Worm (Caenorhabditis elegans) whole organism, young adult: Measurements from ENCODE around the gene F45E12.6.
A peak's percentile ranks its signal among the peaks of the same experiment; 100 is the strongest.

Experiments
- B0261.1 ChIP-seq: sonication (generic microtip); optimal IDR thresholded peaks from 2 replicates; lab custom pipeline; 2016; ENCODE audit warnings: mild to moderate bottlenecking, missing genetic modification characterization, moderate library complexity, missing compliant biosample characterization
- C06A6.2 ChIP-seq: fragments of 200-800 bp; sonication (Bioruptor generic); conservative IDR thresholded peaks from 2 replicates; pipeline ENCODE4 v1.3.6; 2022; ENCODE audit warnings: missing genetic modification characterization, missing compliant biosample characterization
- F39B2.1 ChIP-seq: fragments of 200-800 bp; sonication (Bioruptor generic); IDR thresholded peaks from 2 replicates; pipeline ENCODE4 v1.3.6; 2022; ENCODE audit warnings: missing genetic modification reagents, missing genetic modification characterization, missing compliant biosample characterization
- K12H6.12 ChIP-seq: fragments of 200-800 bp; sonication (Bioruptor generic); optimal IDR thresholded peaks from 2 replicates; lab custom pipeline; 2018; ENCODE audit warnings: mild to moderate bottlenecking, missing genetic modification characterization, missing compliant biosample characterization
- T07F8.4 ChIP-seq: sonication (generic microtip); optimal IDR thresholded peaks from 2 replicates; lab custom pipeline; 2016; ENCODE audit warnings: mild to moderate bottlenecking, missing genetic modification characterization, moderate library complexity, missing compliant biosample characterization
- T26A5.8 ChIP-seq: sonication (generic microtip); optimal IDR thresholded peaks from 2 replicates; lab custom pipeline; 2016; ENCODE audit warnings: missing genetic modification characterization, missing compliant biosample characterization
- Y53F4B.3 ChIP-seq: fragments of 200-800 bp; sonication (Bioruptor generic); IDR thresholded peaks from 2 replicates; pipeline ENCODE4 v1.3.6; 2022; ENCODE audit warnings: missing genetic modification reagents, missing genetic modification characterization, missing compliant biosample characterization
- Y79H2A.3 ChIP-seq: fragments of 200-800 bp; sonication (Bioruptor generic); conservative IDR thresholded peaks from 2 replicates; pipeline ENCODE4 v1.3.6; 2022; ENCODE audit warnings: missing genetic modification reagents, missing genetic modification characterization, missing compliant biosample characterization
- ZK185.1 ChIP-seq: sonication (generic microtip); optimal IDR thresholded peaks from 2 replicates; lab custom pipeline; 2016; ENCODE audit warnings: mild to moderate bottlenecking, missing genetic modification characterization, missing compliant biosample characterization; ENCODE audit not compliant: poor library complexity, severe bottlenecking
- atf-7 ChIP-seq: sonication (generic microtip); optimal IDR thresholded peaks from 2 replicates; lab custom pipeline; 2017; ENCODE audit warnings: mild to moderate bottlenecking, missing genetic modification characterization, missing compliant biosample characterization
- ccch-3 ChIP-seq: fragments of 200-800 bp; sonication (Bioruptor generic); optimal IDR thresholded peaks from 2 replicates; lab custom pipeline; 2018; ENCODE audit warnings: mild to moderate bottlenecking, missing genetic modification characterization, missing compliant biosample characterization
- cebp-1 ChIP-seq, 2 experiments: fragments of 200-800 bp in 1 of 2; sonication (Bioruptor generic) in 1 of 2; sonication (generic microtip) in 1 of 2; IDR thresholded peaks in 1 of 2; optimal IDR thresholded peaks in 1 of 2; 2 replicates each; pipeline versions ENCODE4 v1.3.6 to Lab custom; 2017 to 2022; ENCODE audit warnings: missing compliant biosample characterization in 2 of 2, missing genetic modification characterization in 2 of 2, mild to moderate bottlenecking in 1 of 2, missing genetic modification reagents in 1 of 2, moderate library complexity in 1 of 2
- cebp-2 ChIP-seq: fragments of 200-800 bp; sonication (Bioruptor generic); IDR thresholded peaks from 2 replicates; pipeline ENCODE4 v1.3.6; 2022; ENCODE audit warnings: missing genetic modification characterization, missing compliant biosample characterization
- ceh-91 ChIP-seq: fragments of 200-800 bp; sonication (Bioruptor generic); IDR thresholded peaks from 2 replicates; pipeline ENCODE4 v1.3.6; 2022; ENCODE audit warnings: missing genetic modification reagents, missing genetic modification characterization, missing compliant biosample characterization
- chd-7 ChIP-seq: sonication (generic microtip); optimal IDR thresholded peaks from 2 replicates; lab custom pipeline; 2016; ENCODE audit warnings: mild to moderate bottlenecking, missing genetic modification characterization, moderate library complexity, missing compliant biosample characterization
- dpl-1 ChIP-seq: fragments of 150-350 bp; optimal IDR thresholded peaks from 2 replicates; lab custom pipeline; 2014; ENCODE audit warnings: missing biosample characterization, missing genetic modification reagents, missing genetic modification characterization
- efl-1 ChIP-seq: fragments of 150-350 bp; optimal IDR thresholded peaks from 2 replicates; lab custom pipeline; 2014; ENCODE audit warnings: missing biosample characterization, missing genetic modification reagents, missing genetic modification characterization
- egl-18 ChIP-seq: fragments of 200-800 bp; sonication (Bioruptor generic); IDR thresholded peaks from 2 replicates; pipeline ENCODE4 v1.3.6; 2022; ENCODE audit warnings: missing genetic modification reagents, missing genetic modification characterization, missing compliant biosample characterization
- egrh-3 ChIP-seq: fragments of 200-800 bp; sonication (Bioruptor generic); IDR thresholded peaks from 2 replicates; pipeline ENCODE4 v1.3.6; 2022; ENCODE audit warnings: missing genetic modification reagents, missing genetic modification characterization, missing compliant biosample characterization
- hlh-12 ChIP-seq: sonication (generic microtip); optimal IDR thresholded peaks from 2 replicates; lab custom pipeline; 2016; ENCODE audit warnings: missing genetic modification characterization, missing compliant biosample characterization
- hmg-20 ChIP-seq: fragments of 200-800 bp; sonication (Bioruptor generic); IDR thresholded peaks from 2 replicates; pipeline ENCODE4 v1.3.6; 2022; ENCODE audit warnings: missing genetic modification reagents, missing genetic modification characterization, missing compliant biosample characterization
- hsf-1 ChIP-seq: fragments of 200-800 bp; sonication (Bioruptor generic); IDR thresholded peaks from 2 replicates; pipeline ENCODE4 v1.3.6; 2022; ENCODE audit warnings: missing genetic modification reagents, missing genetic modification characterization, missing compliant biosample characterization
- lag-1 ChIP-seq: fragments of 200-800 bp; sonication (Bioruptor generic); IDR thresholded peaks from 2 replicates; pipeline ENCODE4 v1.3.6; 2022; ENCODE audit warnings: missing genetic modification reagents, missing genetic modification characterization, missing compliant biosample characterization
- let-526 ChIP-seq: fragments of 200-800 bp; sonication (Bioruptor generic); IDR thresholded peaks from 2 replicates; pipeline ENCODE4 v1.3.6; 2022; ENCODE audit warnings: missing genetic modification reagents, missing genetic modification characterization, missing compliant biosample characterization
- let-607 ChIP-seq, 2 experiments: fragments of 200-800 bp in 1 of 2; sonication (Bioruptor generic) in 1 of 2; sonication (generic microtip) in 1 of 2; optimal IDR thresholded peaks; 2 replicates each; lab custom pipeline; 2016 to 2018; ENCODE audit warnings: mild to moderate bottlenecking in 2 of 2, missing compliant biosample characterization in 2 of 2, missing genetic modification characterization in 2 of 2, moderate library complexity in 2 of 2, missing genotype in 1 of 2
- lin-26 ChIP-seq: fragments of 200-800 bp; sonication (Bioruptor generic); IDR thresholded peaks from 2 replicates; pipeline ENCODE4 v1.3.6; 2022; ENCODE audit warnings: missing genetic modification reagents, missing genetic modification characterization, missing compliant biosample characterization
- madf-10 ChIP-seq: sonication (generic microtip); optimal IDR thresholded peaks from 2 replicates; lab custom pipeline; 2016; ENCODE audit warnings: mild to moderate bottlenecking, missing genetic modification characterization, missing compliant biosample characterization
- madf-6 ChIP-seq: fragments of 200-800 bp; sonication (Bioruptor generic); IDR thresholded peaks from 2 replicates; pipeline ENCODE4 v1.3.6; 2022; ENCODE audit warnings: missing genetic modification reagents, missing genetic modification characterization, missing compliant biosample characterization
- madf-8 ChIP-seq: fragments of 200-800 bp; sonication (Bioruptor generic); conservative IDR thresholded peaks from 2 replicates; pipeline ENCODE4 v1.3.6; 2022; ENCODE audit warnings: missing genetic modification reagents, missing genetic modification characterization, missing compliant biosample characterization
- nfya-1 ChIP-seq: sonication (generic microtip); optimal IDR thresholded peaks from 2 replicates; lab custom pipeline; 2017; ENCODE audit warnings: antibody characterized with exemption, missing compliant biosample characterization, missing genetic modification characterization, borderline replicate concordance; ENCODE audit not compliant: insufficient read depth
- nfya-2 ChIP-seq: fragments of 200-800 bp; sonication (Bioruptor generic); IDR thresholded peaks from 2 replicates; pipeline ENCODE4 v1.3.6; 2022; ENCODE audit warnings: missing genetic modification reagents, missing genetic modification characterization, missing compliant biosample characterization
- nfyb-1 ChIP-seq: fragments of 200-800 bp; sonication (Bioruptor generic); IDR thresholded peaks from 2 replicates; pipeline ENCODE4 v1.3.6; 2022; ENCODE audit warnings: missing genetic modification reagents, missing genetic modification characterization, missing compliant biosample characterization
- nhr-90 ChIP-seq: sonication (generic microtip); optimal IDR thresholded peaks from 2 replicates; lab custom pipeline; 2016; ENCODE audit warnings: missing genotype, mild to moderate bottlenecking, missing genetic modification characterization, missing compliant biosample characterization
- pha-4 ChIP-seq: fragments of 150-350 bp; sonication (generic microtip); optimal IDR thresholded peaks from 2 replicates; lab custom pipeline; 2014; ENCODE audit warnings: missing biosample characterization, missing genetic modification reagents, missing genetic modification characterization
- rcor-1 ChIP-seq: fragments of 200-800 bp; sonication (Bioruptor generic); IDR thresholded peaks from 2 replicates; pipeline ENCODE4 v1.3.6; 2022; ENCODE audit warnings: missing genetic modification reagents, missing genetic modification characterization, missing compliant biosample characterization
- rec-8 ChIP-seq, 2 experiments: sonication (generic microtip); optimal IDR thresholded peaks; 2 replicates each; lab custom pipeline; 2016; ENCODE audit warnings: mild to moderate bottlenecking in 2 of 2, missing genetic modification characterization in 2 of 2, missing genetic modification reagents in 2 of 2, missing genotype in 2 of 2, missing biosample characterization in 1 of 2, missing compliant biosample characterization in 1 of 2, moderate library complexity in 1 of 2
- rpc-1 ChIP-seq, 2 experiments: fragments of 150-350 bp in 1 of 2; sonication (generic microtip) in 1 of 2; optimal IDR thresholded peaks; 2 replicates each; lab custom pipeline; 2014 to 2018; ENCODE audit warnings: missing biosample characterization in 1 of 2, missing genetic modification characterization in 1 of 2, missing genetic modification reagents in 1 of 2, missing genotype in 1 of 2
- sea-2 ChIP-seq: fragments of 200-800 bp; sonication (Bioruptor generic); IDR thresholded peaks from 2 replicates; pipeline ENCODE4 v1.3.6; 2022; ENCODE audit warnings: missing genetic modification characterization, missing compliant biosample characterization
- snpc-1.3 ChIP-seq: sonication (generic microtip); optimal IDR thresholded peaks from 2 replicates; lab custom pipeline; 2017; ENCODE audit warnings: missing genetic modification characterization, mild to moderate bottlenecking, missing compliant biosample characterization, antibody characterized with exemption, moderate library complexity, missing genotype, missing genetic modification reagents; ENCODE audit not compliant: insufficient read depth
- snpc-3.4 ChIP-seq: sonication (generic microtip); optimal IDR thresholded peaks from 2 replicates; lab custom pipeline; 2017; ENCODE audit warnings: missing genetic modification characterization, mild to moderate bottlenecking, missing compliant biosample characterization, antibody characterized with exemption, moderate library complexity, missing genotype, missing genetic modification reagents
- somi-1 ChIP-seq: fragments of 200-800 bp; sonication (Bioruptor generic); optimal IDR thresholded peaks from 2 replicates; lab custom pipeline; 2018; ENCODE audit warnings: mild to moderate bottlenecking, missing genetic modification characterization, missing compliant biosample characterization
- tbx-9 ChIP-seq: sonication (generic microtip); optimal IDR thresholded peaks from 2 replicates; lab custom pipeline; 2016; ENCODE audit warnings: borderline replicate concordance, missing genetic modification characterization, inconsistent platforms, missing compliant biosample characterization
- tlf-1 ChIP-seq: fragments of 200-800 bp; sonication (Bioruptor generic); optimal IDR thresholded peaks from 2 replicates; lab custom pipeline; 2018; ENCODE audit warnings: mild to moderate bottlenecking, missing genetic modification characterization, missing compliant biosample characterization
- unc-62 ChIP-seq: fragments of 150-350 bp; optimal IDR thresholded peaks from 2 replicates; lab custom pipeline; 2014; ENCODE audit warnings: missing biosample characterization, missing genetic modification reagents, missing genetic modification characterization
- zfh-2 ChIP-seq: fragments of 200-800 bp; sonication (Bioruptor generic); conservative IDR thresholded peaks from 2 replicates; pipeline ENCODE4 v1.3.6; 2022; ENCODE audit warnings: missing genetic modification reagents, missing genetic modification characterization, missing compliant biosample characterization
- zim-3 ChIP-seq: sonication (generic microtip); optimal IDR thresholded peaks from 2 replicates; lab custom pipeline; 2017; ENCODE audit warnings: mild to moderate bottlenecking, missing genetic modification characterization, moderate library complexity, missing compliant biosample characterization
- ztf-26 ChIP-seq: sonication (generic microtip); optimal IDR thresholded peaks from 2 replicates; lab custom pipeline; 2017; ENCODE audit warnings: missing genetic modification characterization, missing compliant biosample characterization

Gene F45E12.6

DNA sequence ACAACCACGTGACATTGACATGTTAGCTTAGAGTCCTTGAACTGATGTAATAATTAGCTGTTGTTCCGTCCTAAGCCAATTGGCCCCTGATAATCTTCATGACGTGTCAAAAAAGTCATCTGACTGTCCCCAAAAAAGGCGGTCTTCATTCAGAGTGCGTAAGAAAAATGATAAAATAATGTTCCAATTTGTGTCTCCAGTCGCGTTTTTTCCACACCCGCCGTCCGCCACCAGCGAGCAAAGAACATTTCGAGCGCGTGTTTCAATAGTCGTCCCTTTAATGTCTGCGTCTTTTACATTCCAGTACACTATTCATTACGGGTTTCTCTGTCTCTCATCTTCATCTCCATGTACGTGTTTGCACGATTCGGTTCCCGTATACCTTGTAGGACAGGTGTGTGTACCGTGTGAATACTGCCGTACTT is 23.5 kb upstream of the F45E12.6 start (continued):
- TF ChIP-seq lag-1 (GFP tag; lab: Robert Waterston, UW) = no peak
- no peak for TF ChIP-seq sea-2
- peak; percentile 44; the same call in 1 of the 2 replicates for TF ChIP-seq cebp-1 (GFP tag; IDR thresholded peaks at IDR 0.05; lab: Robert Waterston, UW)
- no peak for TF ChIP-seq cebp-1 (tag; optimal IDR thresholded peaks at IDR 0.05; lab: Kevin White, UChicago)
- no peak for TF ChIP-seq nfya-2 (GFP tag; lab: Robert Waterston, UW)
- peak; percentile 70 for TF ChIP-seq nhr-90
- no peak for TF ChIP-seq Y53F4B.3 (GFP tag; lab: Robert Waterston, UW)
- peak; percentile 95 for TF ChIP-seq ztf-26 (tag; lab: Kevin White, UChicago)
- TF ChIP-seq atf-7 = peak; percentile 86
- no peak for TF ChIP-seq nfya-1 (tag; lab: Kevin White, UChicago)
- peak; percentile 76 for TF ChIP-seq C06A6.2 (GFP tag; lab: Robert Waterston, UW)
- no peak for TF ChIP-seq zfh-2 (GFP tag; lab: Robert Waterston, UW)
- TF ChIP-seq madf-6 (GFP tag; lab: Robert Waterston, UW) = no peak
- no peak for TF ChIP-seq zim-3
- TF ChIP-seq K12H6.12 (tag; lab: Kevin White, UChicago) = peak; percentile 74
- peak; percentile 53 for TF ChIP-seq tlf-1 (GFP tag; lab: Kevin White, UChicago)
- no peak for TF ChIP-seq B0261.1 (tag; lab: Kevin White, UChicago)
- peak; percentile 68; the same call in 1 of the 2 replicates for TF ChIP-seq lin-26 (GFP tag; lab: Robert Waterston, UW)
- TF ChIP-seq madf-10 (tag; lab: Kevin White, UChicago) = peak; percentile 18
- no peak for TF ChIP-seq rpc-1 (optimal IDR thresholded peaks at IDR 0.05; lab: Kevin White, UChicago)
- TF ChIP-seq rpc-1 (tag; optimal IDR thresholded peaks at IDR 0.05; lab: Kevin White, UChicago) = no peak
- TF ChIP-seq nfyb-1 = peak; percentile 64; the same call in 1 of the 2 replicates
- TF ChIP-seq ceh-91 (GFP tag; lab: Robert Waterston, UW) = no peak
- TF ChIP-seq ccch-3 (GFP tag; lab: Kevin White, UChicago) = no peak
- no peak for TF ChIP-seq hsf-1 (GFP tag; lab: Robert Waterston, UW)
- peak; percentile 42 to 60 for TF ChIP-seq let-607 (tag; optimal IDR thresholded peaks at IDR 0.05; lab: Kevin White, UChicago)
- no peak for TF ChIP-seq let-526 (GFP tag; lab: Robert Waterston, UW)
- no peak for TF ChIP-seq madf-8 (GFP tag; lab: Robert Waterston, UW)
- TF ChIP-seq chd-7 (tag; lab: Kevin White, UChicago) = peak; percentile 82
- no peak for TF ChIP-seq snpc-3.4 (tag; lab: Kevin White, UChicago)
- TF ChIP-seq ZK185.1 = no peak
- TF ChIP-seq hmg-20 (GFP tag; lab: Robert Waterston, UW) = no peak
- no peak for TF ChIP-seq F39B2.1 (GFP tag; lab: Robert Waterston, UW)
- no peak; the same call in 1 of the 2 replicates for TF ChIP-seq rcor-1 (GFP tag; lab: Robert Waterston, UW)
- TF ChIP-seq pha-4 (tag; lab: Kevin White, UChicago) = peak; percentile 49
- TF ChIP-seq egl-18 (GFP tag; lab: Robert Waterston, UW) = no peak
- TF ChIP-seq T26A5.8 (tag; lab: Kevin White, UChicago) = no peak
- TF ChIP-seq cebp-2 (GFP tag; lab: Robert Waterston, UW) = no peak
- no peak for TF ChIP-seq Y79H2A.3 (GFP tag; lab: Robert Waterston, UW)
- no peak for TF ChIP-seq efl-1 (GFP tag; lab: Kevin White, UChicago)
- no peak for TF ChIP-seq dpl-1 (GFP tag; lab: Kevin White, UChicago)
- no peak for TF ChIP-seq T07F8.4 (tag; lab: Kevin White, UChicago)
- no peak for TF ChIP-seq hlh-12 (tag; lab: Kevin White, UChicago)
- no peak for TF ChIP-seq rec-8 (tag; optimal IDR thresholded peaks at IDR 0.05; lab: Kevin White, UChicago)
- peak; percentile 49 for TF ChIP-seq unc-62 (GFP tag; lab: Kevin White, UChicago)
- TF ChIP-seq snpc-1.3 (tag; lab: Kevin White, UChicago) = no peak
- TF ChIP-seq somi-1 (GFP tag; lab: Kevin White, UChicago) = peak; percentile 82
- no peak for TF ChIP-seq tbx-9 (tag; lab: Kevin White, UChicago)
- TF ChIP-seq egrh-3 (GFP tag; lab: Robert Waterston, UW) = no peak
